Fruit fly (Drosophila melanogaster) whole organism, embryonic: ENCODE measurements around the gene Pgcl.

Source experiments
- Adf1 ChIP-seq: fragments of 200-800 bp; sonication (Bioruptor generic); IDR thresholded peaks from 2 replicates; pipeline ENCODE4 v1.3.6; 2022; ENCODE audit warnings: missing biosample characterization, missing genetic modification characterization
- Aef1 ChIP-seq: fragments of 200-800 bp; sonication (Bioruptor generic); IDR thresholded peaks from 3 replicates; pipeline ENCODE4 v1.3.6; 2022; ENCODE audit warnings: missing biosample characterization, missing genetic modification characterization
- CG11560 ChIP-seq: fragments of 200-800 bp; sonication (Bioruptor generic); IDR thresholded peaks from 3 replicates; pipeline ENCODE4 v1.3.6; 2022; ENCODE audit warnings: missing biosample characterization, missing genetic modification characterization
- CG13894 ChIP-seq: fragments of 200-800 bp; sonication (Bioruptor generic); optimal IDR thresholded peaks from 3 replicates; lab custom pipeline; 2018; ENCODE audit warnings: missing biosample characterization, mild to moderate bottlenecking, missing genetic modification characterization, moderate library complexity
- CG14014 ChIP-seq: fragments of 200-800 bp; sonication (Bioruptor generic); IDR thresholded peaks from 2 replicates; pipeline ENCODE4 v1.3.6; 2022; ENCODE audit warnings: missing biosample characterization, missing genetic modification characterization
- CG15479 ChIP-seq: fragments of 200-800 bp; sonication (Bioruptor generic); optimal IDR thresholded peaks from 3 replicates; lab custom pipeline; 2019; ENCODE audit warnings: missing biosample characterization, mild to moderate bottlenecking, missing genetic modification characterization, moderate library complexity
- CG18476 ChIP-seq: fragments of 200-800 bp; sonication (Bioruptor generic); optimal IDR thresholded peaks from 2 replicates; lab custom pipeline; 2016; ENCODE audit warnings: missing biosample characterization, mild to moderate bottlenecking, missing genetic modification characterization
- CG2712 ChIP-seq: fragments of 200-800 bp; optimal IDR thresholded peaks from 3 replicates; lab custom pipeline; 2019; ENCODE audit warnings: missing biosample characterization, mild to moderate bottlenecking, missing genetic modification characterization, moderate library complexity
- CG32772 ChIP-seq: fragments of 200-800 bp; sonication (Bioruptor generic); IDR thresholded peaks from 2 replicates; pipeline ENCODE4 v1.3.6; 2022; ENCODE audit warnings: missing biosample characterization, missing genetic modification characterization
- CG42726 ChIP-seq: fragments of 200-800 bp; sonication (Bioruptor generic); IDR thresholded peaks from 2 replicates; pipeline ENCODE4 v1.3.6; 2022; ENCODE audit warnings: missing biosample characterization, missing genetic modification characterization; ENCODE audit not compliant: partially characterized antibody
- CG4617 ChIP-seq: fragments of 200-800 bp; sonication (Bioruptor generic); optimal IDR thresholded peaks from 3 replicates; lab custom pipeline; 2016; ENCODE audit warnings: missing biosample characterization, missing genetic modification characterization, borderline replicate concordance
- CG6683 ChIP-seq: fragments of 200-800 bp; sonication (Bioruptor generic); optimal IDR thresholded peaks from 2 replicates; lab custom pipeline; 2017; ENCODE audit warnings: missing biosample characterization, mild to moderate bottlenecking, missing genetic modification characterization, missing genetic modification reagents
- CG8924 ChIP-seq: fragments of 200-800 bp; optimal IDR thresholded peaks from 3 replicates; lab custom pipeline; 2019; ENCODE audit warnings: missing biosample characterization, mild to moderate bottlenecking, missing genetic modification characterization, moderate library complexity
- CkIIα-i1 ChIP-seq: fragments of 200-800 bp; sonication (Bioruptor generic); IDR thresholded peaks from 2 replicates; pipeline ENCODE4 v1.3.6; 2022; ENCODE audit warnings: missing biosample characterization, missing genetic modification characterization
- Dref ChIP-seq: fragments of 200-800 bp; sonication (Bioruptor generic); IDR thresholded peaks from 2 replicates; pipeline ENCODE4 v1.3.6; 2022; ENCODE audit warnings: missing biosample characterization, missing genetic modification characterization
- Elba2 ChIP-seq: fragments of 200-800 bp; sonication (Bioruptor generic); optimal IDR thresholded peaks from 3 replicates; lab custom pipeline; 2016; ENCODE audit warnings: missing biosample characterization, missing genetic modification characterization
- Gsc ChIP-seq: fragments of 200-800 bp; sonication (Bioruptor generic); IDR thresholded peaks from 2 replicates; pipeline ENCODE4 v1.3.6; 2022; ENCODE audit warnings: missing biosample characterization, missing genetic modification characterization
- HLH4C ChIP-seq: fragments of 200-800 bp; sonication (Bioruptor generic); IDR thresholded peaks from 3 replicates; pipeline ENCODE4 v1.3.6; 2022; ENCODE audit warnings: missing biosample characterization, missing genetic modification characterization; ENCODE audit not compliant: partially characterized antibody
- Hmr ChIP-seq: fragments of 200-800 bp; sonication (Bioruptor generic); optimal IDR thresholded peaks from 3 replicates; lab custom pipeline; 2017; ENCODE audit warnings: mild to moderate bottlenecking, missing biosample characterization, missing genetic modification reagents, missing genetic modification characterization
- Hr51 ChIP-seq, 2 experiments: fragments of 200-800 bp; sonication (Bioruptor generic); optimal IDR thresholded peaks; 2 replicates in 1 of 2; 3 replicates in 1 of 2; lab custom pipeline; 2016 to 2018; ENCODE audit warnings: missing biosample characterization in 2 of 2, missing genetic modification characterization in 2 of 2, mild to moderate bottlenecking in 1 of 2, moderate library complexity in 1 of 2
- Mes4 ChIP-seq: fragments of 200-800 bp; sonication (Bioruptor generic); optimal IDR thresholded peaks from 2 replicates; lab custom pipeline; 2016; ENCODE audit warnings: missing biosample characterization, missing genetic modification characterization
- Oaz ChIP-seq: fragments of 200-800 bp; sonication (Bioruptor generic); IDR thresholded peaks from 2 replicates; pipeline ENCODE4 v1.3.6; 2022; ENCODE audit warnings: missing biosample characterization, missing genetic modification characterization
- Oli ChIP-seq: fragments of 200-800 bp; sonication (Bioruptor generic); optimal IDR thresholded peaks from 2 replicates; lab custom pipeline; 2018; ENCODE audit warnings: missing biosample characterization, mild to moderate bottlenecking, missing genetic modification characterization, moderate library complexity
- Optix ChIP-seq: fragments of 200-800 bp; sonication (Bioruptor generic); IDR thresholded peaks from 3 replicates; pipeline ENCODE4 v1.3.6; 2022; ENCODE audit warnings: missing biosample characterization, missing genetic modification characterization
- Rfx ChIP-seq: fragments of 200-800 bp; sonication (Bioruptor generic); IDR thresholded peaks from 2 replicates; pipeline ENCODE4 v1.3.6; 2022; ENCODE audit warnings: missing biosample characterization, missing genetic modification characterization
- Sox102F ChIP-seq: fragments of 200-800 bp; sonication (Bioruptor generic); optimal IDR thresholded peaks from 2 replicates; lab custom pipeline; 2018; ENCODE audit warnings: missing biosample characterization, mild to moderate bottlenecking, missing genetic modification characterization, moderate library complexity
- amos ChIP-seq: fragments of 200-800 bp; sonication (Bioruptor generic); IDR thresholded peaks from 2 replicates; pipeline ENCODE4 v1.3.6; 2022; ENCODE audit warnings: missing biosample characterization, missing genetic modification characterization; ENCODE audit not compliant: partially characterized antibody
- ap ChIP-seq: fragments of 200-800 bp; sonication (Bioruptor generic); IDR thresholded peaks from 2 replicates; pipeline ENCODE4 v1.3.6; 2022; ENCODE audit warnings: missing biosample characterization, missing genetic modification characterization
- br ChIP-seq: fragments of >200 bp; optimal IDR thresholded peaks from 2 replicates; lab custom pipeline; 2017
- cad ChIP-seq: fragments of >200 bp; optimal IDR thresholded peaks from 2 replicates; lab custom pipeline; 2017; ENCODE audit warnings: missing biosample characterization, missing genetic modification characterization
- dmrt11E ChIP-seq: fragments of 200-800 bp; sonication (Bioruptor generic); optimal IDR thresholded peaks from 3 replicates; lab custom pipeline; 2018; ENCODE audit warnings: missing biosample characterization, mild to moderate bottlenecking, missing genetic modification characterization, moderate library complexity
- fd102C ChIP-seq: fragments of 200-800 bp; sonication (Bioruptor generic); optimal IDR thresholded peaks from 2 replicates; lab custom pipeline; 2018; ENCODE audit warnings: missing biosample characterization, mild to moderate bottlenecking, missing genetic modification characterization, moderate library complexity
- gt ChIP-seq: fragments of 200-800 bp; sonication (Bioruptor generic); IDR thresholded peaks from 2 replicates; pipeline ENCODE4 v1.3.6; 2022; ENCODE audit warnings: missing biosample characterization, missing genetic modification characterization
- her ChIP-seq: fragments of 200-800 bp; sonication (Bioruptor generic); optimal IDR thresholded peaks from 2 replicates; lab custom pipeline; 2016; ENCODE audit warnings: missing biosample characterization, missing genetic modification characterization
- insv ChIP-seq, 2 experiments: fragments of 200-800 bp; sonication (Bioruptor generic); optimal IDR thresholded peaks; 3 replicates each; lab custom pipeline; 2016 to 2018; ENCODE audit warnings: missing biosample characterization in 2 of 2, missing genetic modification characterization in 2 of 2
- nerfin-2 ChIP-seq: fragments of 200-800 bp; sonication (Bioruptor generic); IDR thresholded peaks from 2 replicates; pipeline ENCODE4 v1.3.6; 2022; ENCODE audit warnings: missing biosample characterization, missing genetic modification characterization; ENCODE audit not compliant: partially characterized antibody
- nom ChIP-seq: fragments of 200-800 bp; sonication (Bioruptor generic); optimal IDR thresholded peaks from 2 replicates; lab custom pipeline; 2017; ENCODE audit warnings: missing biosample characterization, missing genetic modification characterization, mild to moderate bottlenecking, moderate library complexity, missing genetic modification reagents
- org-1 ChIP-seq: fragments of 200-800 bp; sonication (Bioruptor generic); optimal IDR thresholded peaks from 2 replicates; lab custom pipeline; 2017; ENCODE audit warnings: missing biosample characterization, missing genetic modification characterization
- pita ChIP-seq: fragments of 200-800 bp; sonication (Bioruptor generic); optimal IDR thresholded peaks from 2 replicates; lab custom pipeline; 2017; ENCODE audit warnings: missing biosample characterization, mild to moderate bottlenecking, missing genetic modification characterization
- prd ChIP-seq, 3 experiments: fragments of >200 bp in 2 of 3; fragments of 200-800 bp in 1 of 3; sonication (Bioruptor generic) in 1 of 3; optimal IDR thresholded peaks in 2 of 3; IDR thresholded peaks in 1 of 3; 2 replicates in 2 of 3; 3 replicates in 1 of 3; pipeline versions ENCODE4 v1.3.6 to Lab custom; 2017 to 2022; ENCODE audit warnings: missing biosample characterization in 1 of 3, missing genetic modification characterization in 1 of 3
- pros ChIP-seq: fragments of 200-800 bp; sonication (Bioruptor generic); optimal IDR thresholded peaks from 3 replicates; lab custom pipeline; 2019; ENCODE audit warnings: missing biosample characterization, mild to moderate bottlenecking, missing genetic modification characterization, moderate library complexity
- shn ChIP-seq: fragments of 200-800 bp; sonication (Bioruptor generic); optimal IDR thresholded peaks from 3 replicates; lab custom pipeline; 2016; ENCODE audit warnings: missing biosample characterization, missing genetic modification characterization
- stwl ChIP-seq: fragments of 200-800 bp; sonication (Bioruptor generic); optimal IDR thresholded peaks from 3 replicates; lab custom pipeline; 2018; ENCODE audit warnings: missing biosample characterization, mild to moderate bottlenecking, missing genetic modification characterization, moderate library complexity
- sug ChIP-seq: fragments of 200-800 bp; optimal IDR thresholded peaks from 2 replicates; lab custom pipeline; 2019; ENCODE audit warnings: missing biosample characterization, mild to moderate bottlenecking, missing genetic modification characterization, moderate library complexity
- tll ChIP-seq, 2 experiments: fragments of 200-800 bp in 1 of 2; fragments of >200 bp in 1 of 2; sonication (Bioruptor generic) in 1 of 2; optimal IDR thresholded peaks; 2 replicates each; lab custom pipeline; 2017 to 2019; ENCODE audit warnings: missing biosample characterization in 2 of 2, missing genetic modification characterization in 2 of 2, mild to moderate bottlenecking in 1 of 2, moderate library complexity in 1 of 2
- toy ChIP-seq: fragments of 200-800 bp; sonication (Bioruptor generic); IDR thresholded peaks from 2 replicates; pipeline ENCODE4 v1.3.6; 2022; ENCODE audit warnings: missing biosample characterization, missing genetic modification characterization
- trem ChIP-seq: fragments of 200-800 bp; optimal IDR thresholded peaks from 3 replicates; lab custom pipeline; 2019; ENCODE audit warnings: missing biosample characterization, mild to moderate bottlenecking, missing genetic modification characterization, moderate library complexity
- yki ChIP-seq: fragments of >200 bp; optimal IDR thresholded peaks from 3 replicates; lab custom pipeline; 2018
- zen ChIP-seq: fragments of 200-800 bp; sonication (Bioruptor generic); optimal IDR thresholded peaks from 3 replicates; lab custom pipeline; 2018; ENCODE audit warnings: missing biosample characterization, mild to moderate bottlenecking, missing genetic modification characterization, moderate library complexity

Pgcl gene

DNA sequence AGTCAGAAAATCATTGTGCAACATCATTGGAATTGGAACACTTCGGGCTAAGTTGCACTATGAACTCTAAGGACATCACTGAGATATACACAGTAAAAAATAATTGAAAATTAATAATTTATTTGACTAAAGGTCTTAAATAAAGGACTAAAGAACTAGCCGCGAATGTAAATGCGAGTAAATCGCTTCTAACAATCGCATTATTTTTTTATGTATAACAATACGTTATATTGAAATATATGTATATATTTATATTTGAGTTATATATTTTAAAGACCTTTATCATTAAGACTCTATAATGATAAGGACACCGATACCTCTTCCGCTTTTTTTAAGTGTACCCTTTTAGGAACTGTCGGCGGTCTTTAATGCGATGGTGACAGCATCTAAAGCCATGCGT is 22.9 kb downstream of the Pgcl start (continued):
- no peak for TF ChIP-seq prd (optimal IDR thresholded peaks at IDR 0.05; lab: Kevin White, UChicago)
- peak; percentile 59; the same call in 2 of the 3 replicates for TF ChIP-seq prd (GFP tag; IDR thresholded peaks at IDR 0.05; lab: Robert Waterston, UW)
- no peak for TF ChIP-seq CG18476
- no peak for TF ChIP-seq Rfx (GFP tag; lab: Robert Waterston, UW)
- TF ChIP-seq insv (GFP tag; optimal IDR thresholded peaks at IDR 0.05; lab: Kevin White, UChicago), result no peak
- no peak for TF ChIP-seq toy (GFP tag; lab: Robert Waterston, UW)
- no peak for TF ChIP-seq Sox102F (GFP tag; lab: Kevin White, UChicago)

DNA sequence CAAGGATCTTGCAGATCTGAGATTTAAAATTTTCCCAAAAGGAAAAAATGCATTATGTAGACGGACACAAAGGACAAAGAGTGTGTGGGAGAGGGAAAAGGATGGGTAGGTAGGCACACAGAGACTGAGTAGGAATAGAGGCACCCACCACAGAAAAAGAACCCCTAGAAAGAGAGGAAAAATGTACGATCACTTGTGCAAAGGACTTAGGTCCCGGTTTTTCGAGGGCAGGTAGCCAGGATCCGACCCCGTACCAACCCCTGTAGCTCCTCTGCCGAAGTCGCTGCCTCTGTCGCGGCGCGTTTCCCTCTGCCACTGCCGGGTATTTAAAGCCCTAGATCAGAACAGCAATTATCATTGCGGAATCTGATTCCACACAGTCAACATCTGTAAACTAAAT is 27.9 kb downstream of the Pgcl start:
- TF ChIP-seq Optix (GFP tag; lab: Robert Waterston, UW), result no peak
- no peak for TF ChIP-seq her
- TF ChIP-seq org-1 (GFP tag; lab: Kevin White, UChicago), result no peak
- no peak for TF ChIP-seq amos
- no peak for TF ChIP-seq br (lab: Kevin White, UChicago)
- no peak for TF ChIP-seq Mes4 (GFP tag; lab: Kevin White, UChicago)
- TF ChIP-seq nerfin-2, result no peak
- TF ChIP-seq shn (GFP tag; lab: Kevin White, UChicago), result no peak
- no peak for TF ChIP-seq Dref (GFP tag; lab: Robert Waterston, UW)
- no peak for TF ChIP-seq trem (tag; lab: Kevin White, UChicago)
- peak; percentile 85 for TF ChIP-seq pros
- TF ChIP-seq cad (GFP tag; lab: Kevin White, UChicago), result no peak
- peak in 1 of 2 experiments; percentile 11 for TF ChIP-seq insv (GFP tag; optimal IDR thresholded peaks at IDR 0.05; lab: Kevin White, UChicago)
- peak in 1 of 2 experiments; percentile 35 for TF ChIP-seq tll (GFP tag; optimal IDR thresholded peaks at IDR 0.05; lab: Kevin White, UChicago)
- no peak for TF ChIP-seq yki
- TF ChIP-seq CG15479 (GFP tag; lab: Kevin White, UChicago), result peak; percentile 77
- TF ChIP-seq, all 482 proteins: peak for 4

DNA sequence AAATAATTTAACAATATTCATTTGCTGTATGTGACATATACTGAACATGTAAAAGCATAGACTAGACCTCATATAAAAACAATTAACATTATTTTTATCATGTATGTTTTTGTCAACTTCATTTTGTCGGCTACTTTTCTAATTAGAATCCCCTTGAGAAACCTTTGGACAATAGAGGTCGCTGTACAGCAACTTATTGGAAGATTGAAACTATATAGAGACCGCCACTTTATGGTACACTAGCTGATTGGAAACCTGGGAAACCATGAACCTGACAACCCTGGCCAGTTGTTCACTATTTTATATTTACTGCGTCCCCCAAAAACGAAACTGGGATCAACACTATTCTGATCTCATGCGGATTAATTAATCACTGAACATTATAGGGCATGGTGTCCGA is 29.8 kb downstream of the Pgcl start:
- no peak for TF ChIP-seq Hmr (GFP tag; lab: Kevin White, UChicago)
- no peak for TF ChIP-seq org-1 (GFP tag; lab: Kevin White, UChicago)
- no peak for TF ChIP-seq CG13894
- no peak for TF ChIP-seq Gsc (GFP tag; lab: Robert Waterston, UW)
- no peak for TF ChIP-seq Adf1 (GFP tag; lab: Robert Waterston, UW)
- no peak for TF ChIP-seq gt (GFP tag; lab: Robert Waterston, UW)
- no peak for TF ChIP-seq CG2712
- no peak for TF ChIP-seq Aef1 (GFP tag; lab: Robert Waterston, UW)
- no peak for TF ChIP-seq HLH4C
- TF ChIP-seq Oaz, result no peak
- no peak for TF ChIP-seq CG14014 (GFP tag; lab: Robert Waterston, UW)
- TF ChIP-seq dmrt11E (tag; lab: Kevin White, UChicago), result no peak
- TF ChIP-seq CkIIα-i1 (GFP tag; lab: Robert Waterston, UW), result no peak
- TF ChIP-seq CG8924 (tag; lab: Kevin White, UChicago), result no peak
- no peak for TF ChIP-seq nom (GFP tag; lab: Kevin White, UChicago)
- TF ChIP-seq pita (GFP tag; lab: Kevin White, UChicago), result peak; percentile 43
- TF ChIP-seq zen, result peak; percentile 72
- TF ChIP-seq CG4617 (GFP tag; lab: Kevin White, UChicago), result no peak
- no peak for TF ChIP-seq CG42726
- no peak for TF ChIP-seq CG11560 (tag; lab: Robert Waterston, UW)
- no peak for TF ChIP-seq Oli (tag; lab: Kevin White, UChicago)
- TF ChIP-seq Elba2 (GFP tag; lab: Kevin White, UChicago), result peak; percentile 96
- TF ChIP-seq CG32772 (GFP tag; lab: Robert Waterston, UW), result no peak
- peak; percentile 25 for TF ChIP-seq fd102C (GFP tag; lab: Kevin White, UChicago)
- TF ChIP-seq stwl (tag; lab: Kevin White, UChicago), result peak; percentile 96
- TF ChIP-seq ap, result no peak
- TF ChIP-seq Hr51 (GFP tag; optimal IDR thresholded peaks at IDR 0.05; lab: Kevin White, UChicago), result no peak
- no peak for TF ChIP-seq CG6683 (GFP tag; lab: Kevin White, UChicago)
- TF ChIP-seq sug, result no peak
